Fruit fly (Drosophila melanogaster): Measurements from ENCODE around the gene CG11693.
A peak's percentile ranks its signal among the peaks of the same experiment; 100 is the strongest.

CG11693 gene

DNA sequence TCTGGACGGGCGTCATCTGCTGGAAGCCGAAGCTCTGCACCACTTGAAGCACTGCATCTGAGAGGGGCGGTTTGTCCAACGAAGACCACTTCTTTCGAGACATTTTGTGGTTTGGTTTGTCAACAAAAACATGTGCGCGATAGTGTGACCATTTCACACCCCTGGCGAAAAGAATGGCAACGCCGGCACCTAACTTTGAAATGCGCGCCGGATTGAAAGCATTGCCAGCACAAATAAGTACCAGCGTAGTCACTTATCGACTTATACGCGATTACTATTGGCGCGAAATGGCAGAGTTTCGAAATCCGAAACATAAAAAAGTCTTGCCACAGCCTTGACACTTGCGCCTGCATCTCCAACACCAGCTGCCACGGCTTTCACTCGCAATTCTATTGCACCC lies 40.8 kb downstream of the CG11693 start, which contains the start of gene CG9630 (continued):
- peak in 1 of 2 experiments; percentile 77 for TF ChIP-seq crp (GFP tag; optimal IDR thresholded peaks at IDR 0.05)
- no peak for TF ChIP-seq ash1 (GFP tag; optimal IDR thresholded peaks at IDR 0.05)
- no peak for TF ChIP-seq CG14441 (GFP tag; IDR thresholded peaks at IDR 0.05)
- TF ChIP-seq BEAF-32 (GFP tag; optimal IDR thresholded peaks at IDR 0.05), result peak; percentile 72
- no peak for TF ChIP-seq eve (GFP tag; optimal IDR thresholded peaks at IDR 0.05)
- no peak for TF ChIP-seq CG7839 (tag; optimal IDR thresholded peaks at IDR 0.05)
- no peak for TF ChIP-seq CG18011 (GFP tag; optimal IDR thresholded peaks at IDR 0.05)
- no peak for TF ChIP-seq prd (optimal IDR thresholded peaks at IDR 0.05)
- no peak for TF ChIP-seq prd (GFP tag; IDR thresholded peaks at IDR 0.05)
- TF ChIP-seq CG4617 (GFP tag; optimal IDR thresholded peaks at IDR 0.05; ENCODE audit: borderline replicate concordance), result peak; percentile 61
- no peak for TF ChIP-seq usp (GFP tag; optimal IDR thresholded peaks at IDR 0.05)
- peak; percentile 88 for TF ChIP-seq MBD-R2 (GFP tag; IDR thresholded peaks at IDR 0.05)
- TF ChIP-seq pfk (GFP tag; optimal IDR thresholded peaks at IDR 0.05), result no peak
- no peak for TF ChIP-seq ase (GFP tag; IDR thresholded peaks at IDR 0.05)
- TF ChIP-seq CG15514 (GFP tag; optimal IDR thresholded peaks at IDR 0.05), result peak; percentile 87
- peak; percentile 84 for TF ChIP-seq trem (tag; optimal IDR thresholded peaks at IDR 0.05)
- no peak for TF ChIP-seq fru (optimal IDR thresholded peaks at IDR 0.05)
- no peak for TF ChIP-seq CG10274 (GFP tag; optimal IDR thresholded peaks at IDR 0.05)
- no peak for TF ChIP-seq fu2 (GFP tag; optimal IDR thresholded peaks at IDR 0.05)
- no peak for TF ChIP-seq tap (tag; optimal IDR thresholded peaks at IDR 0.05)
- TF ChIP-seq CG9797 (GFP tag; optimal IDR thresholded peaks at IDR 0.05), result peak; percentile 97
- peak; percentile 70 for TF ChIP-seq Dll (GFP tag; IDR thresholded peaks at IDR 0.05; ENCODE audit: partially characterized antibody)
- TF ChIP-seq CG7963 (GFP tag; IDR thresholded peaks at IDR 0.05; ENCODE audit: partially characterized antibody), result no peak
- TF ChIP-seq Nf-YA (GFP tag; IDR thresholded peaks at IDR 0.05), result no peak
- no peak for TF ChIP-seq CG9437 (GFP tag; optimal IDR thresholded peaks at IDR 0.05)
- no peak for TF ChIP-seq CG11398 (GFP tag; optimal IDR thresholded peaks at IDR 0.05)
- no peak for TF ChIP-seq Abd-B (GFP tag; optimal IDR thresholded peaks at IDR 0.05)
- TF ChIP-seq knrl (GFP tag; IDR thresholded peaks at IDR 0.05; ENCODE audit: partially characterized antibody), result 0 out of 3 replicates have a peak, but pooled peaks have one; percentile 44
- no peak for TF ChIP-seq Fer3 (tag; optimal IDR thresholded peaks at IDR 0.05)
- peak; percentile 48 for TF ChIP-seq CG17829 (tag; optimal IDR thresholded peaks at IDR 0.05)
- TF ChIP-seq MESR4 (GFP tag; optimal IDR thresholded peaks at IDR 0.05), result peak; percentile 77
- TF ChIP-seq Dek (tag; optimal IDR thresholded peaks at IDR 0.05), result no peak
- no peak for TF ChIP-seq CG12071 (GFP tag; optimal IDR thresholded peaks at IDR 0.05)
- no peak for TF ChIP-seq slp2 (GFP tag; optimal IDR thresholded peaks at IDR 0.05)
- TF ChIP-seq CG9609 (GFP tag; optimal IDR thresholded peaks at IDR 0.05), result no peak
- no peak for TF ChIP-seq CG12769 (tag; optimal IDR thresholded peaks at IDR 0.05)
- no peak for TF ChIP-seq Dip2 (GFP tag; IDR thresholded peaks at IDR 0.05)
- TF ChIP-seq Deaf1 (tag; optimal IDR thresholded peaks at IDR 0.05), result no peak
- no peak for TF ChIP-seq cas (GFP tag; IDR thresholded peaks at IDR 0.05)
- peak in 1 of 2 experiments; percentile 32 for TF ChIP-seq tll (GFP tag; optimal IDR thresholded peaks at IDR 0.05)
- TF ChIP-seq org-1 (GFP tag; optimal IDR thresholded peaks at IDR 0.05), result no peak
- TF ChIP-seq cato (GFP tag; optimal IDR thresholded peaks at IDR 0.05; ENCODE audit: borderline replicate concordance), result no peak
- no peak for TF ChIP-seq Oli (tag; optimal IDR thresholded peaks at IDR 0.05)
- TF ChIP-seq kay (GFP tag; optimal IDR thresholded peaks at IDR 0.05), result no peak
- TF ChIP-seq odd (GFP tag; optimal IDR thresholded peaks at IDR 0.05), result no peak
- TF ChIP-seq Rx (GFP tag; IDR thresholded peaks at IDR 0.05), result no peak
- TF ChIP-seq nom (GFP tag; optimal IDR thresholded peaks at IDR 0.05), result no peak
- TF ChIP-seq Aef1 (GFP tag; IDR thresholded peaks at IDR 0.05), result no peak
- peak; percentile 59; the same call in 1 of the 3 replicates for TF ChIP-seq CG16813 (GFP tag; IDR thresholded peaks at IDR 0.05; ENCODE audit: partially characterized antibody)
- TF ChIP-seq CG6272 (GFP tag; IDR thresholded peaks at IDR 0.05), result no peak
- no peak; the same call in 2 of the 3 replicates for TF ChIP-seq CG11560 (tag; IDR thresholded peaks at IDR 0.05)

All from whole organism, embryonic.